Worm (Caenorhabditis elegans): Measurements from ENCODE around the gene Y57G11C.1147.
A peak's percentile ranks its signal among the peaks of the same experiment; 100 is the strongest.

DNA sequence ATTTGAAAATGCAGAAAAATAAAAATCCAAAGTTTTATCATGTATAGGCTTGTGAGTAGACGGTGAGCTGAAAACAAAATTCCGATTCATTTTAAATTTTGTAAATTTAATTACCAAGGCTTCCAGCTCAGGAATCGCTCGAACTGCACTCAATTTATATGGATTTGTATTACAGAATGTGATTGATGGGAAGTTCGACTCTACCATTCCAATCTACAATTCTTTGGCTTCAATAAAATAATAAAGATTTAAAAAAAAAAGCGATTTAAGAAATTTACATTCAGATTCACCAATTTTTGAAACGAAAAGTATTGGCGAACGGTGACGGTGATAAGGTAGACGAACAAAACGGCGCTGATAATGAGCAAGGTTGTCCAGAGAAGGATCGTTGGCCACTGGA is 26.7 kb downstream of the Y57G11C.1147 start:
- peak; percentile 77 for TF ChIP-seq attf-6 (GFP tag; IDR thresholded peaks at IDR 0.05)
- TF ChIP-seq snpc-1.3 (tag; optimal IDR thresholded peaks at IDR 0.05; ENCODE audit: insufficient read depth), result no peak
- no peak for TF ChIP-seq ceh-79 (tag; optimal IDR thresholded peaks at IDR 0.05)
- TF ChIP-seq mxl-1 (tag; optimal IDR thresholded peaks at IDR 0.05), result no peak
- TF ChIP-seq ztf-3 (GFP tag; optimal IDR thresholded peaks at IDR 0.05), result no peak
- no peak for TF ChIP-seq hsf-1 (GFP tag; IDR thresholded peaks at IDR 0.05)
- no peak for TF ChIP-seq F55B11.4 (tag; optimal IDR thresholded peaks at IDR 0.05; ENCODE audit: borderline replicate concordance, insufficient read depth)
- TF ChIP-seq sptf-2 (GFP tag; optimal IDR thresholded peaks at IDR 0.05), result no peak
- TF ChIP-seq zfh-2 (GFP tag; conservative IDR thresholded peaks at IDR 0.05), result no peak
- TF ChIP-seq snpc-3.4 (tag; optimal IDR thresholded peaks at IDR 0.05), result no peak
- no peak for TF ChIP-seq F49E8.2 (tag; optimal IDR thresholded peaks at IDR 0.05; ENCODE audit: insufficient read depth)
- no peak for TF ChIP-seq snpc-4 (GFP tag; optimal IDR thresholded peaks at IDR 0.05)
- peak in 1 of 4 experiments; percentile 73 for TF ChIP-seq snpc-4 (tag; optimal IDR thresholded peaks at IDR 0.05)
- no peak for TF ChIP-seq ceh-100 (GFP tag; IDR thresholded peaks at IDR 0.05)

All from whole organism, young adult.